Fruit fly (Drosophila melanogaster): Measurements from ENCODE around the gene dj-1beta.

DNA sequence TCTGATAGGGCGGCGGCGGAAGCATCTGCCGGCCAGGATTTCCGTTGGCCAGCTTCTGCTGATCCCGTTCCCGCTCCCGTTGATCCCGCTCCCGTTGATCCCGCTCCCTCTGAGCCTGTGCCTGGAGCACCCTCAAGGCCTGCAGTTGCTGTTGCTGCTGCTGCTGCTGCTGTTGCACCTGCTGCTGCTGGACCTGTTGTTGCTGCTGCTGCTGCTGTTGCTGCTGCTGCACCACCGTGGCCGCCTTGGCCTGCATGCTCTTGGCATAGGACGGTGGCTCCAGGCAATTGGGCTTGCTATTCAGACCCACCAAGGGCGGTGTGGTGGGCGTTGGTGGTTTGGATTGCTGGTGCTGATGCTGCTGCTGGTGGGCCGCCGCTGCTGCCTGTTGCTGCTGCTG lies 14.0 kb upstream of the dj-1beta start:
- TF ChIP-seq D1 (tag; optimal IDR thresholded peaks at IDR 0.05): no peak
- no peak for TF ChIP-seq EcR (GFP tag; optimal IDR thresholded peaks at IDR 0.05)
- TF ChIP-seq Snoo (tag; optimal IDR thresholded peaks at IDR 0.05): no peak
- TF ChIP-seq Ets98B (GFP tag; IDR thresholded peaks at IDR 0.05): no peak
- no peak for TF ChIP-seq CG10348 (GFP tag; IDR thresholded peaks at IDR 0.05)
- no peak for TF ChIP-seq fd96Ca (GFP tag; IDR thresholded peaks at IDR 0.05)
- TF ChIP-seq CG14655 (GFP tag; optimal IDR thresholded peaks at IDR 0.05): no peak
- no peak for TF ChIP-seq CG8301 (tag; optimal IDR thresholded peaks at IDR 0.05)
